Fruit fly (Drosophila melanogaster): ENCODE data around the gene CG17361.

DNA sequence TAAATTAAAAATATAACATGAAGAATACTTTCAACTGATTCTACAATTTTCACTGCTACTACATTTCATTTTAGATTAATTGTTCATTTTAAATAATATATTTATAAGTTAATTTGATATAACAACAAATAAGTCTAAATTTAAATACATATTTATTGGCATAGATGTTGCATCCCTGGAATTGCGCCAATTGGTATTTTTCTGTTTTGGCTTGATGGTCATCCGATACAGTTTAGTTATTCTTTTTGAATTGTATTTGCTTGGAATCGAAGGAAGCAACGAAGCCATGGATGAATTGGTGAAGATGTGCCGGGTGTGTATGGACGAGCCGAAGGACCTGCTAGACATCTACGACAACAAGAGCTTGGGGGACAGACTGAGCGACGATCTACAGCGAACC is at the start of gene CG17361:
- TF ChIP-seq CTCF (optimal IDR thresholded peaks at IDR 0.05) = no peak
- no peak for TF ChIP-seq CG8478 (optimal IDR thresholded peaks at IDR 0.05)
